Worm (Caenorhabditis elegans) whole organism, young adult: ENCODE measurements around the gene T12A2.3.

Experiments
- B0019.2 ChIP-seq: fragments of 200-800 bp; sonication (Bioruptor generic); conservative IDR thresholded peaks from 2 replicates; pipeline ENCODE4 v1.3.6; 2022; ENCODE audit warnings: missing genetic modification reagents, missing genetic modification characterization, missing compliant biosample characterization
- B0035.1 ChIP-seq: sonication (generic microtip); optimal IDR thresholded peaks from 2 replicates; lab custom pipeline; 2016; ENCODE audit warnings: missing genetic modification characterization, mild to moderate bottlenecking, missing compliant biosample characterization, missing genotype, missing genetic modification reagents
- B0261.1 ChIP-seq: sonication (generic microtip); optimal IDR thresholded peaks from 2 replicates; lab custom pipeline; 2016; ENCODE audit warnings: mild to moderate bottlenecking, missing genetic modification characterization, moderate library complexity, missing compliant biosample characterization
- C17E4.6 ChIP-seq: fragments of 200-800 bp; sonication (Bioruptor generic); IDR thresholded peaks from 2 replicates; pipeline ENCODE4 v1.3.6; 2022; ENCODE audit warnings: missing genetic modification reagents, missing genetic modification characterization, missing compliant biosample characterization
- D2030.7 ChIP-seq: fragments of 200-800 bp; sonication (Bioruptor generic); IDR thresholded peaks from 2 replicates; pipeline ENCODE4 v1.3.6; 2022; ENCODE audit warnings: missing genetic modification reagents, missing genetic modification characterization, missing compliant biosample characterization
- F22D6.2 ChIP-seq: sonication (generic microtip); optimal IDR thresholded peaks from 2 replicates; lab custom pipeline; 2016; ENCODE audit warnings: mild to moderate bottlenecking, missing genetic modification characterization, missing compliant biosample characterization
- F33H1.4 ChIP-seq: fragments of 200-800 bp; sonication (Bioruptor generic); IDR thresholded peaks from 2 replicates; pipeline ENCODE4 v1.3.6; 2022; ENCODE audit warnings: missing genetic modification reagents, missing genetic modification characterization, missing compliant biosample characterization
- F55B11.4 ChIP-seq: sonication (generic microtip); optimal IDR thresholded peaks from 2 replicates; lab custom pipeline; 2016; ENCODE audit warnings: missing compliant biosample characterization, missing genetic modification characterization, borderline replicate concordance; ENCODE audit not compliant: insufficient read depth
- K11D2.4 ChIP-seq: fragments of 200-800 bp; sonication (Bioruptor generic); IDR thresholded peaks from 2 replicates; pipeline ENCODE4 v1.3.6; 2022; ENCODE audit warnings: missing genetic modification reagents, missing genetic modification characterization, missing compliant biosample characterization
- T07F8.4 ChIP-seq: sonication (generic microtip); optimal IDR thresholded peaks from 2 replicates; lab custom pipeline; 2016; ENCODE audit warnings: mild to moderate bottlenecking, missing genetic modification characterization, moderate library complexity, missing compliant biosample characterization
- Y53G8AR.9 ChIP-seq: fragments of 200-800 bp; sonication (Bioruptor generic); conservative IDR thresholded peaks from 2 replicates; pipeline ENCODE4 v1.3.6; 2022; ENCODE audit warnings: missing genetic modification reagents, missing genetic modification characterization, missing compliant biosample characterization
- Y79H2A.3 ChIP-seq: fragments of 200-800 bp; sonication (Bioruptor generic); conservative IDR thresholded peaks from 2 replicates; pipeline ENCODE4 v1.3.6; 2022; ENCODE audit warnings: missing genetic modification reagents, missing genetic modification characterization, missing compliant biosample characterization
- Y95B8A.8 ChIP-seq: fragments of 200-800 bp; sonication (Bioruptor generic); IDR thresholded peaks from 2 replicates; pipeline ENCODE4 v1.3.6; 2022; ENCODE audit warnings: missing genetic modification reagents, missing genetic modification characterization, missing compliant biosample characterization
- aptf-2 ChIP-seq: fragments of 200-800 bp; sonication (Bioruptor generic); conservative IDR thresholded peaks from 2 replicates; pipeline ENCODE4 v1.3.6; 2022; ENCODE audit warnings: missing genetic modification reagents, missing genetic modification characterization, missing compliant biosample characterization
- attf-3 ChIP-seq: fragments of 200-800 bp; sonication (Bioruptor generic); conservative IDR thresholded peaks from 2 replicates; pipeline ENCODE4 v1.3.6; 2022; ENCODE audit warnings: missing genetic modification reagents, missing genetic modification characterization, missing compliant biosample characterization
- attf-6 ChIP-seq: fragments of 200-800 bp; sonication (Bioruptor generic); IDR thresholded peaks from 2 replicates; pipeline ENCODE4 v1.3.6; 2022; ENCODE audit warnings: missing genetic modification reagents, missing genetic modification characterization, missing compliant biosample characterization
- ccch-3 ChIP-seq: fragments of 200-800 bp; sonication (Bioruptor generic); optimal IDR thresholded peaks from 2 replicates; lab custom pipeline; 2018; ENCODE audit warnings: mild to moderate bottlenecking, missing genetic modification characterization, missing compliant biosample characterization
- cebp-1 ChIP-seq, 2 experiments: fragments of 200-800 bp in 1 of 2; sonication (Bioruptor generic) in 1 of 2; sonication (generic microtip) in 1 of 2; IDR thresholded peaks in 1 of 2; optimal IDR thresholded peaks in 1 of 2; 2 replicates each; pipeline versions ENCODE4 v1.3.6 to Lab custom; 2017 to 2022; ENCODE audit warnings: missing compliant biosample characterization in 2 of 2, missing genetic modification characterization in 2 of 2, mild to moderate bottlenecking in 1 of 2, missing genetic modification reagents in 1 of 2, moderate library complexity in 1 of 2
- cebp-2 ChIP-seq: fragments of 200-800 bp; sonication (Bioruptor generic); IDR thresholded peaks from 2 replicates; pipeline ENCODE4 v1.3.6; 2022; ENCODE audit warnings: missing genetic modification characterization, missing compliant biosample characterization
- ceh-27 ChIP-seq: fragments of 200-800 bp; sonication (Bioruptor generic); optimal IDR thresholded peaks from 2 replicates; lab custom pipeline; 2018; ENCODE audit warnings: mild to moderate bottlenecking, missing genetic modification characterization, moderate library complexity, missing compliant biosample characterization
- chd-7 ChIP-seq: sonication (generic microtip); optimal IDR thresholded peaks from 2 replicates; lab custom pipeline; 2016; ENCODE audit warnings: mild to moderate bottlenecking, missing genetic modification characterization, moderate library complexity, missing compliant biosample characterization
- efl-1 ChIP-seq: fragments of 150-350 bp; optimal IDR thresholded peaks from 2 replicates; lab custom pipeline; 2014; ENCODE audit warnings: missing biosample characterization, missing genetic modification reagents, missing genetic modification characterization
- fkh-3 ChIP-seq: sonication (generic microtip); optimal IDR thresholded peaks from 2 replicates; lab custom pipeline; 2016; ENCODE audit warnings: mild to moderate bottlenecking, missing genetic modification characterization, missing compliant biosample characterization
- hmg-1.2 ChIP-seq: fragments of 200-800 bp; sonication (Bioruptor generic); IDR thresholded peaks from 2 replicates; pipeline ENCODE4 v1.3.6; 2022; ENCODE audit warnings: missing genetic modification reagents, missing genetic modification characterization, missing compliant biosample characterization
- let-607 ChIP-seq, 2 experiments: fragments of 200-800 bp in 1 of 2; sonication (Bioruptor generic) in 1 of 2; sonication (generic microtip) in 1 of 2; optimal IDR thresholded peaks; 2 replicates each; lab custom pipeline; 2016 to 2018; ENCODE audit warnings: mild to moderate bottlenecking in 2 of 2, missing compliant biosample characterization in 2 of 2, missing genetic modification characterization in 2 of 2, moderate library complexity in 2 of 2, missing genotype in 1 of 2
- lin-35 ChIP-seq, 3 experiments: fragments of 150-350 bp in 2 of 3; sonication (generic microtip) in 1 of 3; optimal IDR thresholded peaks; 2 replicates each; lab custom pipeline; 2014 to 2018; ENCODE audit warnings: missing biosample characterization in 3 of 3, missing genetic modification characterization in 3 of 3, missing genetic modification reagents in 3 of 3
- lin-54 ChIP-seq: fragments of 200-800 bp; sonication (Bioruptor generic); optimal IDR thresholded peaks from 2 replicates; lab custom pipeline; 2018; ENCODE audit warnings: mild to moderate bottlenecking, missing genetic modification characterization, missing compliant biosample characterization
- lsl-1 ChIP-seq: fragments of 200-800 bp; sonication (Bioruptor generic); optimal IDR thresholded peaks from 2 replicates; lab custom pipeline; 2018; ENCODE audit warnings: mild to moderate bottlenecking, missing genetic modification characterization, moderate library complexity, missing compliant biosample characterization
- nfya-1 ChIP-seq: sonication (generic microtip); optimal IDR thresholded peaks from 2 replicates; lab custom pipeline; 2017; ENCODE audit warnings: antibody characterized with exemption, missing compliant biosample characterization, missing genetic modification characterization, borderline replicate concordance; ENCODE audit not compliant: insufficient read depth
- nfyb-1 ChIP-seq: fragments of 200-800 bp; sonication (Bioruptor generic); IDR thresholded peaks from 2 replicates; pipeline ENCODE4 v1.3.6; 2022; ENCODE audit warnings: missing genetic modification reagents, missing genetic modification characterization, missing compliant biosample characterization
- nhr-179 ChIP-seq: sonication (generic microtip); optimal IDR thresholded peaks from 2 replicates; lab custom pipeline; 2016; ENCODE audit warnings: mild to moderate bottlenecking, missing genetic modification characterization, missing compliant biosample characterization
- pbrm-1 ChIP-seq: fragments of 200-800 bp; sonication (Bioruptor generic); IDR thresholded peaks from 2 replicates; pipeline ENCODE4 v1.3.6; 2022; ENCODE audit warnings: missing genetic modification reagents, missing genetic modification characterization, missing compliant biosample characterization
- pha-4 ChIP-seq: fragments of 150-350 bp; sonication (generic microtip); optimal IDR thresholded peaks from 2 replicates; lab custom pipeline; 2014; ENCODE audit warnings: missing biosample characterization, missing genetic modification reagents, missing genetic modification characterization
- rcor-1 ChIP-seq: fragments of 200-800 bp; sonication (Bioruptor generic); IDR thresholded peaks from 2 replicates; pipeline ENCODE4 v1.3.6; 2022; ENCODE audit warnings: missing genetic modification reagents, missing genetic modification characterization, missing compliant biosample characterization
- rpc-1 ChIP-seq, 2 experiments: fragments of 150-350 bp in 1 of 2; sonication (generic microtip) in 1 of 2; optimal IDR thresholded peaks; 2 replicates each; lab custom pipeline; 2014 to 2018; ENCODE audit warnings: missing biosample characterization in 1 of 2, missing genetic modification characterization in 1 of 2, missing genetic modification reagents in 1 of 2, missing genotype in 1 of 2
- snpc-1.1 ChIP-seq: sonication (generic microtip); optimal IDR thresholded peaks from 2 replicates; lab custom pipeline; 2017; ENCODE audit warnings: missing genetic modification characterization, mild to moderate bottlenecking, missing compliant biosample characterization, antibody characterized with exemption, moderate library complexity, missing genotype, missing genetic modification reagents; ENCODE audit not compliant: insufficient read depth
- snpc-4 ChIP-seq, 5 experiments: fragments of 150-350 bp in 1 of 5; sonication (generic microtip) in 4 of 5; optimal IDR thresholded peaks; 2 replicates each; lab custom pipeline; 2014 to 2018; ENCODE audit warnings: missing genetic modification characterization in 5 of 5, missing biosample characterization in 3 of 5, antibody characterized with exemption in 2 of 5, mild to moderate bottlenecking in 2 of 5, missing compliant biosample characterization in 2 of 5, missing genotype in 2 of 5, moderate library complexity in 2 of 5, missing genetic modification reagents in 1 of 5
- somi-1 ChIP-seq: fragments of 200-800 bp; sonication (Bioruptor generic); optimal IDR thresholded peaks from 2 replicates; lab custom pipeline; 2018; ENCODE audit warnings: mild to moderate bottlenecking, missing genetic modification characterization, missing compliant biosample characterization
- tbp1 ChIP-seq: fragments of 200-800 bp; sonication (Bioruptor generic); optimal IDR thresholded peaks from 2 replicates; lab custom pipeline; 2018; ENCODE audit warnings: mild to moderate bottlenecking, missing genetic modification characterization, missing compliant biosample characterization
- xnd-1 ChIP-seq: sonication (generic microtip); optimal IDR thresholded peaks from 2 replicates; lab custom pipeline; 2016; ENCODE audit warnings: missing genotype, missing genetic modification reagents, missing genetic modification characterization, missing compliant biosample characterization
- zim-3 ChIP-seq: sonication (generic microtip); optimal IDR thresholded peaks from 2 replicates; lab custom pipeline; 2017; ENCODE audit warnings: mild to moderate bottlenecking, missing genetic modification characterization, moderate library complexity, missing compliant biosample characterization
- ztf-3 ChIP-seq: fragments of 200-800 bp; sonication (Bioruptor generic); optimal IDR thresholded peaks from 2 replicates; lab custom pipeline; 2018; ENCODE audit warnings: mild to moderate bottlenecking, missing genetic modification characterization, missing compliant biosample characterization
- ztf-6 ChIP-seq: fragments of 200-800 bp; sonication (Bioruptor generic); IDR thresholded peaks from 2 replicates; pipeline ENCODE4 v1.3.6; 2022; ENCODE audit warnings: missing genetic modification reagents, missing genetic modification characterization, missing compliant biosample characterization

The T12A2.3 gene

DNA sequence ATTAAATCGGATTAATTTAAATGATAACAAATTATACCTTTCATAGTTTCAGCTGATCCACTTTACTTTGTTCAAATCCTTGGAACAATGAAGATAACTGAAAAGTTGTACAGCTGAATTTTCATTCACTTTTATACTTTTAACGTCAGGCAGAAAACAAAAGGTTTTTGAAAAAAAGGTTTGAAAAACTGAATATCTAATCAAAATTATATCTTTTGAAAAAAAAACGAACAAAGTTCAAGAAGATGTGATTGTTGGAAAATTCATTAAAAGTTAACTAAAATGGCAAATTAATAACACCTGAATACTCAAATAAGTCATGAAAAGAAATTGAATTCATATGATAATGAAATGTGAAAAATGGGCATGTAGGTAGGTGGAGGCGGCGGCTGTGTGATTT, 4.0 kb upstream of the T12A2.3 start, which contains the start of gene T12A2.21:
T12A2.21 (minus strand) TSS at position 101 of the 400 bp plus-strand sequence.
- TF ChIP-seq somi-1 = no peak
- TF ChIP-seq Y95B8A.8 (GFP tag; lab: Robert Waterston, UW) = no peak
- no peak for TF ChIP-seq nfya-1 (tag; lab: Kevin White, UChicago)
- TF ChIP-seq snpc-4 (GFP tag; optimal IDR thresholded peaks at IDR 0.05; lab: Kevin White, UChicago) = no peak
- TF ChIP-seq snpc-4 (tag; optimal IDR thresholded peaks at IDR 0.05; lab: Kevin White, UChicago) = no peak
- TF ChIP-seq zim-3 (tag; lab: Kevin White, UChicago) = no peak
- TF ChIP-seq chd-7 (tag; lab: Kevin White, UChicago) = no peak
- no peak for TF ChIP-seq pbrm-1 (GFP tag; lab: Robert Waterston, UW)
- TF ChIP-seq rcor-1 (GFP tag; lab: Robert Waterston, UW) = no peak
- TF ChIP-seq ztf-3 (GFP tag; lab: Kevin White, UChicago) = no peak
- no peak for TF ChIP-seq B0261.1 (tag; lab: Kevin White, UChicago)
- no peak for TF ChIP-seq fkh-3 (tag; lab: Kevin White, UChicago)
- no peak for TF ChIP-seq aptf-2 (GFP tag; lab: Robert Waterston, UW)

DNA sequence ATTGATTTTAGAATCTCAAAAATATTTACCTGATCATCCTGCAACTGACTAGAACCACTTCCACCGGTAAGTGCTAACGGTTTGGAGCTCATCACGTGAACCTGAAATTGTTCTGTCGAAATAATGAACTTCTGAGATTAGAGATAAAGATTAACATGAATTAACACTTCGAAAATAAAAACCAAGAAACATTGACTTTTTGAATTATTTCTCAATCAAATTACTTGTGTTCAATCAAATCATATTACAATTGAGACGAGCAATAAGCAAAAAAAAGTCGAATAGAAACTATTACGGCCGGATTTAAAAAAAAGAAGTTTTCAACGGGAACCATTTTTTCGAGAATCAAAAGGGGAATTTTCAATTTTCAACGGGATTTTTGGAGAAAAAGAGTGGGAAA, 5.1 kb downstream of the T12A2.3 start, which contains the start of gene bcas-2:
bcas-2 (minus strand) TSS at position 101 of the 400 bp plus-strand sequence.
- no peak for TF ChIP-seq nhr-179 (tag; lab: Kevin White, UChicago)
- no peak for TF ChIP-seq lin-54 (GFP tag; lab: Kevin White, UChicago)
- TF ChIP-seq tbp1 (GFP tag; lab: Kevin White, UChicago) = no peak
- TF ChIP-seq nfyb-1 (GFP tag; lab: Robert Waterston, UW) = no peak
- no peak for TF ChIP-seq F22D6.2 (tag; lab: Kevin White, UChicago)
- no peak for TF ChIP-seq attf-6 (GFP tag; lab: Robert Waterston, UW)
- TF ChIP-seq B0019.2 (GFP tag; lab: Robert Waterston, UW) = no peak
- TF ChIP-seq C17E4.6 = no peak
- no peak for TF ChIP-seq Y95B8A.8 (GFP tag; lab: Robert Waterston, UW)
- TF ChIP-seq D2030.7 (GFP tag; lab: Robert Waterston, UW) = no peak
- TF ChIP-seq Y53G8AR.9 (GFP tag; lab: Robert Waterston, UW) = no peak
- TF ChIP-seq rpc-1 (optimal IDR thresholded peaks at IDR 0.05; lab: Kevin White, UChicago) = no peak
- no peak for TF ChIP-seq rpc-1 (tag; optimal IDR thresholded peaks at IDR 0.05; lab: Kevin White, UChicago)
- TF ChIP-seq efl-1 (GFP tag; lab: Kevin White, UChicago) = no peak
- TF ChIP-seq Y79H2A.3 = no peak
- no peak for TF ChIP-seq lin-35 (GFP tag; optimal IDR thresholded peaks at IDR 0.05; lab: Kevin White, UChicago)
- TF ChIP-seq attf-3 (GFP tag; lab: Robert Waterston, UW) = no peak
- TF ChIP-seq B0035.1 (tag; lab: Kevin White, UChicago) = no peak
- TF ChIP-seq ceh-27 (GFP tag; lab: Kevin White, UChicago) = no peak

DNA sequence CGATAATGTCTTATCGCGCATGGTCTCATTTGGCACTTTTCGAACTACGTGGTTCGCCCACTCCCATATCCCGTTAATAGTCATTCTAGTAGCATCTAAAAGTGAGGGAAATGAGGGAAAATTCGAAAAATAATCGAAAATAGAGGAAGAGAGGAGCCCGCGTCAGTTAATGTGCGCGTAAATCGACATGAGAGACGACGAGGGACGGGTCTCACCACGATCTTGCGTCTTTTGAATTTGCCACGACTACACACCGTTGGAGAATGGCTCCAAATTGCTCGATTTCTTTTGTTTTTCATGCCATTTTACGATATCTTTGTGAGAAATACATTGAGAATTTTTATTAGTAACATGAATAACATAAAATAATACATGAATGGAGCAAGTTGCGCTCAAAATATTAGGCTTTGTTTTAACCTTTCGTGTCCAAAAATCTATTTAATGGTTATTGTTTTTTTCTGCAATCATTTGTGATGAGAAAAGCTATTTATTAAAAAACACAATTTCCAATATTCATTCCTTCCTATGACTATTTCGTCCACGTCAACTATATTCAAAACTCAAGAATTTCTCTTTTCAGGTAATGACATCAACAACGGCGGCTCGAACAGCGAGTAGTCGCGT, 7.5 kb downstream of the T12A2.3 start, which contains the start of the genes gen-1 and stt-3:
gen-1 (minus strand) TSS at position 95 of the 624 bp plus-strand sequence.
stt-3 (plus strand) TSS at position 574 of the 624 bp plus-strand sequence.
- TF ChIP-seq F55B11.4 (tag; lab: Kevin White, UChicago) (no peak), F33H1.4 (GFP tag; lab: Robert Waterston, UW) (peak; percentile 69), cebp-2 (GFP tag; lab: Robert Waterston, UW) (no peak), lsl-1 (GFP tag; lab: Kevin White, UChicago) (peak; percentile 8), pha-4 (tag; lab: Kevin White, UChicago) (no peak), hmg-1.2 (peak; percentile 27; the same call in 1 of the 2 replicates), ccch-3 (GFP tag; lab: Kevin White, UChicago) (no peak), ztf-6 (no peak), T07F8.4 (tag; lab: Kevin White, UChicago) (no peak), Y53G8AR.9 (GFP tag; lab: Robert Waterston, UW) (no peak), let-607 (tag; optimal IDR thresholded peaks at IDR 0.05; lab: Kevin White, UChicago) (peak in 1 of 2 experiments; percentile 27), xnd-1 (tag; lab: Kevin White, UChicago) (no peak), snpc-1.1 (tag; lab: Kevin White, UChicago) (no peak), cebp-1 (GFP tag; IDR thresholded peaks at IDR 0.05; lab: Robert Waterston, UW) (no peak), cebp-1 (tag; optimal IDR thresholded peaks at IDR 0.05; lab: Kevin White, UChicago) (no peak), K11D2.4 (GFP tag; lab: Robert Waterston, UW) (no peak)
